Fruit fly (Drosophila melanogaster) whole organism, embryonic: ENCODE data around the gene CG43273.

Source experiments
- Antp ChIP-seq: fragments of 200-800 bp; sonication (Bioruptor generic); optimal IDR thresholded peaks from 3 replicates; lab custom pipeline; 2016; ENCODE audit warnings: missing biosample characterization, missing genetic modification characterization
- Awh ChIP-seq: fragments of 200-800 bp; sonication (Bioruptor generic); IDR thresholded peaks from 2 replicates; pipeline ENCODE4, ENCODE4 v1.3.6; 2022; ENCODE audit warnings: missing biosample characterization, missing genetic modification characterization
- CG11723 ChIP-seq: fragments of 200-800 bp; sonication (Bioruptor generic); optimal IDR thresholded peaks from 2 replicates; lab custom pipeline; 2017; ENCODE audit warnings: missing biosample characterization, mild to moderate bottlenecking, missing genetic modification characterization
- CG12769 ChIP-seq: fragments of 200-800 bp; sonication (Bioruptor generic); optimal IDR thresholded peaks from 2 replicates; lab custom pipeline; 2019; ENCODE audit warnings: missing biosample characterization, mild to moderate bottlenecking, missing genetic modification characterization, moderate library complexity
- CG14667 ChIP-seq: fragments of 200-800 bp; sonication (Bioruptor generic); IDR thresholded peaks from 2 replicates; pipeline ENCODE4 v1.3.6; 2022; ENCODE audit warnings: missing biosample characterization, missing genetic modification characterization
- CG16815 ChIP-seq: fragments of 200-800 bp; sonication (Bioruptor generic); optimal IDR thresholded peaks from 3 replicates; lab custom pipeline; 2017; ENCODE audit warnings: missing biosample characterization, mild to moderate bottlenecking, missing genetic modification characterization
- CG30431 ChIP-seq: fragments of 200-800 bp; sonication (Bioruptor generic); optimal IDR thresholded peaks from 2 replicates; lab custom pipeline; 2017; ENCODE audit warnings: missing biosample characterization, missing genetic modification characterization
- CG3407 ChIP-seq: fragments of 200-800 bp; sonication (Bioruptor generic); optimal IDR thresholded peaks from 2 replicates; lab custom pipeline; 2018; ENCODE audit warnings: missing biosample characterization, mild to moderate bottlenecking, missing genetic modification characterization
- CG34422 ChIP-seq: fragments of 200-800 bp; sonication (Bioruptor generic); IDR thresholded peaks from 3 replicates; pipeline ENCODE4 v1.3.6; 2022; ENCODE audit warnings: missing biosample characterization, missing genetic modification characterization
- CG5245 ChIP-seq: fragments of 200-800 bp; sonication (Bioruptor generic); optimal IDR thresholded peaks from 3 replicates; lab custom pipeline; 2016; ENCODE audit warnings: missing biosample characterization, missing genetic modification characterization
- CG6175 ChIP-seq: fragments of 200-800 bp; sonication (Bioruptor generic); IDR thresholded peaks from 3 replicates; pipeline ENCODE4 v1.3.6; 2022; ENCODE audit warnings: missing biosample characterization, missing genetic modification characterization
- CG7745 ChIP-seq: fragments of 200-800 bp; sonication (Bioruptor generic); optimal IDR thresholded peaks from 2 replicates; lab custom pipeline; 2018; ENCODE audit warnings: missing biosample characterization, mild to moderate bottlenecking, missing genetic modification characterization, moderate library complexity
- CG8359 ChIP-seq: fragments of 200-800 bp; sonication (Bioruptor generic); optimal IDR thresholded peaks from 2 replicates; lab custom pipeline; 2017; ENCODE audit warnings: missing biosample characterization, mild to moderate bottlenecking, missing genetic modification characterization, borderline replicate concordance
- CHES-1-like ChIP-seq: fragments of 200-800 bp; sonication (Bioruptor generic); optimal IDR thresholded peaks from 2 replicates; lab custom pipeline; 2016; ENCODE audit warnings: missing biosample characterization, missing genetic modification characterization
- E2f2 ChIP-seq: fragments of 200-800 bp; sonication (Bioruptor generic); IDR thresholded peaks from 2 replicates; pipeline ENCODE4 v1.3.6; 2022; ENCODE audit warnings: missing biosample characterization, missing genetic modification characterization
- Hsf ChIP-seq: fragments of 200-800 bp; sonication (Bioruptor generic); optimal IDR thresholded peaks from 3 replicates; lab custom pipeline; 2016; ENCODE audit warnings: missing biosample characterization, missing genetic modification characterization
- Mes4 ChIP-seq: fragments of 200-800 bp; sonication (Bioruptor generic); optimal IDR thresholded peaks from 2 replicates; lab custom pipeline; 2016; ENCODE audit warnings: missing biosample characterization, missing genetic modification characterization
- Mrtf ChIP-seq: fragments of 200-800 bp; sonication (Bioruptor generic); IDR thresholded peaks from 3 replicates; pipeline ENCODE4 v1.3.6; 2022; ENCODE audit warnings: missing biosample characterization, missing genetic modification characterization
- Oaz ChIP-seq: fragments of 200-800 bp; sonication (Bioruptor generic); IDR thresholded peaks from 2 replicates; pipeline ENCODE4 v1.3.6; 2022; ENCODE audit warnings: missing biosample characterization, missing genetic modification characterization
- PHDP ChIP-seq: fragments of 200-800 bp; sonication (Bioruptor generic); optimal IDR thresholded peaks from 3 replicates; lab custom pipeline; 2018; ENCODE audit warnings: missing biosample characterization, mild to moderate bottlenecking, missing genetic modification characterization, moderate library complexity
- Scr ChIP-seq: fragments of 200-800 bp; sonication (Bioruptor generic); IDR thresholded peaks from 2 replicates; pipeline ENCODE4 v1.3.6; 2022; ENCODE audit warnings: missing biosample characterization, missing genetic modification characterization; ENCODE audit not compliant: partially characterized antibody
- Sox102F ChIP-seq: fragments of 200-800 bp; sonication (Bioruptor generic); optimal IDR thresholded peaks from 2 replicates; lab custom pipeline; 2018; ENCODE audit warnings: missing biosample characterization, mild to moderate bottlenecking, missing genetic modification characterization, moderate library complexity
- Sry-β ChIP-seq: fragments of 200-800 bp; sonication (Bioruptor generic); optimal IDR thresholded peaks from 2 replicates; lab custom pipeline; 2018; ENCODE audit warnings: missing biosample characterization, mild to moderate bottlenecking, missing genetic modification characterization, moderate library complexity
- Sry-δ ChIP-seq: fragments of 200-800 bp; sonication (Bioruptor generic); optimal IDR thresholded peaks from 2 replicates; lab custom pipeline; 2016; ENCODE audit warnings: missing biosample characterization, missing genetic modification characterization
- Vsx1 ChIP-seq: fragments of 200-800 bp; sonication (Bioruptor generic); optimal IDR thresholded peaks from 2 replicates; lab custom pipeline; 2017; ENCODE audit warnings: missing biosample characterization, mild to moderate bottlenecking, missing genetic modification characterization, missing genetic modification reagents
- Xrp1 ChIP-seq: fragments of 200-800 bp; sonication (Bioruptor generic); IDR thresholded peaks from 2 replicates; pipeline ENCODE4 v1.3.6; 2022; ENCODE audit warnings: missing biosample characterization, missing genetic modification characterization
- az2 ChIP-seq: fragments of 200-800 bp; sonication (Bioruptor generic); optimal IDR thresholded peaks from 3 replicates; lab custom pipeline; 2016; ENCODE audit warnings: missing biosample characterization, missing genetic modification characterization
- bab2 ChIP-seq: fragments of 200-800 bp; sonication (Bioruptor generic); optimal IDR thresholded peaks from 2 replicates; lab custom pipeline; 2016; ENCODE audit warnings: missing biosample characterization, missing genetic modification characterization
- cg ChIP-seq: fragments of 200-800 bp; sonication (Bioruptor generic); optimal IDR thresholded peaks from 3 replicates; lab custom pipeline; 2019; ENCODE audit warnings: missing biosample characterization, mild to moderate bottlenecking, missing genetic modification characterization, moderate library complexity
- chinmo ChIP-seq: fragments of 200-800 bp; sonication (Bioruptor generic); IDR thresholded peaks from 4 replicates; pipeline ENCODE4 v1.3.6; 2022; ENCODE audit warnings: missing biosample characterization, missing genetic modification characterization; ENCODE audit not compliant: partially characterized antibody
- fd64A ChIP-seq: fragments of 200-800 bp; sonication (Bioruptor generic); optimal IDR thresholded peaks from 3 replicates; lab custom pipeline; 2018; ENCODE audit warnings: missing biosample characterization, mild to moderate bottlenecking, missing genetic modification characterization
- ftz-f1 ChIP-seq: fragments of 200-800 bp; sonication (Bioruptor generic); optimal IDR thresholded peaks from 2 replicates; lab custom pipeline; 2016; ENCODE audit warnings: missing biosample characterization, missing genetic modification characterization
- gem ChIP-seq: fragments of 200-800 bp; sonication (Bioruptor generic); optimal IDR thresholded peaks from 2 replicates; lab custom pipeline; 2019; ENCODE audit warnings: missing biosample characterization, mild to moderate bottlenecking, missing genetic modification characterization, moderate library complexity
- ham ChIP-seq: fragments of 200-800 bp; sonication (Bioruptor generic); IDR thresholded peaks from 2 replicates; pipeline ENCODE4 v1.3.6; 2022; ENCODE audit warnings: missing biosample characterization, missing genetic modification characterization
- hb ChIP-seq: fragments of 200-800 bp; sonication (Bioruptor generic); IDR thresholded peaks from 3 replicates; pipeline ENCODE4 v1.3.6; 2022; ENCODE audit warnings: missing biosample characterization, missing genetic modification characterization; ENCODE audit not compliant: partially characterized antibody
- kay ChIP-seq: fragments of 200-800 bp; sonication (Bioruptor generic); optimal IDR thresholded peaks from 2 replicates; lab custom pipeline; 2016; ENCODE audit warnings: missing biosample characterization, missing genetic modification characterization
- klu ChIP-seq: fragments of 200-800 bp; sonication (Bioruptor generic); IDR thresholded peaks from 2 replicates; pipeline ENCODE4 v1.3.6; 2022; ENCODE audit warnings: missing biosample characterization, missing genetic modification characterization
- lilli ChIP-seq: fragments of 200-800 bp; sonication (Bioruptor generic); optimal IDR thresholded peaks from 3 replicates; lab custom pipeline; 2016; ENCODE audit warnings: missing biosample characterization, missing genetic modification characterization
- mirr ChIP-seq: fragments of 200-800 bp; sonication (Bioruptor generic); optimal IDR thresholded peaks from 3 replicates; lab custom pipeline; 2018; ENCODE audit warnings: missing biosample characterization, mild to moderate bottlenecking, missing genetic modification characterization
- odd ChIP-seq: fragments of 200-800 bp; sonication (Bioruptor generic); optimal IDR thresholded peaks from 2 replicates; lab custom pipeline; 2017; ENCODE audit warnings: missing biosample characterization, mild to moderate bottlenecking, missing genetic modification characterization
- peb ChIP-seq: fragments of 200-800 bp; sonication (Bioruptor generic); IDR thresholded peaks from 2 replicates; pipeline ENCODE4 v1.3.6; 2022; ENCODE audit warnings: missing biosample characterization, missing genetic modification characterization
- pho ChIP-seq: fragments of 200-800 bp; sonication (Bioruptor generic); optimal IDR thresholded peaks from 2 replicates; lab custom pipeline; 2016; ENCODE audit warnings: missing biosample characterization, missing genetic modification characterization
- salm ChIP-seq: fragments of 200-800 bp; sonication (Bioruptor generic); optimal IDR thresholded peaks from 2 replicates; lab custom pipeline; 2018; ENCODE audit warnings: missing biosample characterization, mild to moderate bottlenecking, missing genetic modification characterization
- scrt ChIP-seq: fragments of 200-800 bp; sonication (Bioruptor generic); optimal IDR thresholded peaks from 2 replicates; lab custom pipeline; 2018; ENCODE audit warnings: missing biosample characterization, mild to moderate bottlenecking, missing genetic modification characterization, moderate library complexity
- sens ChIP-seq: fragments of 200-800 bp; sonication (Bioruptor generic); peaks from one replicate; lab custom pipeline; 2016; ENCODE audit warnings: missing biosample characterization, missing genetic modification characterization
- shn ChIP-seq: fragments of 200-800 bp; sonication (Bioruptor generic); optimal IDR thresholded peaks from 3 replicates; lab custom pipeline; 2016; ENCODE audit warnings: missing biosample characterization, missing genetic modification characterization
- slou ChIP-seq: fragments of 200-800 bp; sonication (Bioruptor generic); optimal IDR thresholded peaks from 3 replicates; lab custom pipeline; 2016; ENCODE audit warnings: missing biosample characterization, missing genetic modification characterization
- ssp ChIP-seq: fragments of 200-800 bp; sonication (Bioruptor generic); IDR thresholded peaks from 2 replicates; pipeline ENCODE4 v1.3.6; 2022; ENCODE audit warnings: missing biosample characterization, missing genetic modification characterization
- stc ChIP-seq: fragments of 200-800 bp; sonication (Bioruptor generic); IDR thresholded peaks from 2 replicates; pipeline ENCODE4 v1.3.6; 2022; ENCODE audit warnings: missing biosample characterization, missing genetic modification characterization
- tgo ChIP-seq: fragments of 200-800 bp; sonication (Bioruptor generic); IDR thresholded peaks from 3 replicates; pipeline ENCODE4 v1.3.6; 2022; ENCODE audit warnings: missing biosample characterization, missing genetic modification characterization
- unc-4 ChIP-seq: fragments of 200-800 bp; sonication (Bioruptor generic); IDR thresholded peaks from 2 replicates; pipeline ENCODE4 v1.3.6; 2022; ENCODE audit warnings: missing biosample characterization, missing genetic modification characterization; ENCODE audit not compliant: partially characterized antibody

CG43273 gene

DNA sequence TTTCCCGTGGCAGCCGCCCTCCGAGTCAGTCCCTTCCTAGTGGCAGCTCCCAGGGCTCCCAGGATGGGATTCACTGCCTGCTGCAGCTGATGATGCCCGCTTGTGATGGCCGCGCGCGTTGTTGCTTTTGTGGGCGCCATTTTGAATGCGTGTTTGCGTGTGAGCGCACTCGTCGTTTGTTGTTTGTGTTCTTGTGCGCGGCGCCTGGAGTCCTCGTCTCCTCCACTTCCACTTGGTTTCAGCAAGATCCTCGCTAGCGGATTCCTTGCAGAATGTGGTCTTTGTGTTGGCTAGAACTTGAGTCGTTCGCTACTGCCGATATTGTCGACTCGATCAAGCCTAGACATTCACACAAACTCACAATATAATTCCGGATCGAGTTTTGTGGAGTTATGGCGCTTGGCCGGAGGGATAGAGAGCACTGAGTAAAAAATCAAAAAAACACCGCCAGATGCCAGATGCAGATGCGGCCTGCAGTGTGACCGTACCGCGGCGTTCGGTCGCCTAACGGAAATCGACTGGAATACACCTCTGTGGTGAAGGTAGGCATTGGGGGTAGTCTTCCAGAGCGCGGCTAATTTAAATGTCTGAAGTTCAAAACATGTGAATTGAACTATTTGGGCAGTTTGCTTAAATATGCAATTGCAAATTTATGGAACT is 40.4 kb downstream of the CG43273 start, which contains the start of gene CycB3 (continued):
- no peak for TF ChIP-seq shn
- no peak for TF ChIP-seq Xrp1 (GFP tag; lab: Robert Waterston, UW)
- TF ChIP-seq odd (GFP tag; lab: Kevin White, UChicago): no peak
- TF ChIP-seq CG12769 (tag; lab: Kevin White, UChicago): no peak
- TF ChIP-seq ftz-f1 (GFP tag; lab: Kevin White, UChicago): no peak
- peak; percentile 74 for TF ChIP-seq ssp (GFP tag; lab: Robert Waterston, UW)
- TF ChIP-seq CG30431 (GFP tag; lab: Kevin White, UChicago): no peak
- TF ChIP-seq az2 (GFP tag; lab: Kevin White, UChicago): no peak
- TF ChIP-seq gem (tag; lab: Kevin White, UChicago): no peak
- no peak for TF ChIP-seq CG16815
- no peak for TF ChIP-seq bab2 (GFP tag; lab: Kevin White, UChicago)
- TF ChIP-seq CHES-1-like: peak; percentile 39
- TF ChIP-seq CG6175 (GFP tag; lab: Robert Waterston, UW): no peak
- TF ChIP-seq CG11723 (GFP tag; lab: Kevin White, UChicago): peak; percentile 3
- no peak for TF ChIP-seq salm (tag; lab: Kevin White, UChicago)
- no peak for TF ChIP-seq Antp (GFP tag; lab: Kevin White, UChicago)
- TF ChIP-seq CG8359: no peak
- TF ChIP-seq Sry-δ (GFP tag; lab: Kevin White, UChicago): peak; percentile 58
- no peak for TF ChIP-seq kay (GFP tag; lab: Kevin White, UChicago)
- TF ChIP-seq CG5245: no peak
- TF ChIP-seq Sry-β: no peak
- 0 out of 2 replicates have a peak, but pooled peaks have one; percentile 27 for TF ChIP-seq unc-4 (GFP tag; lab: Robert Waterston, UW)
- no peak for TF ChIP-seq peb (GFP tag; lab: Robert Waterston, UW)
- peak; percentile 22 for TF ChIP-seq mirr
- TF ChIP-seq fd64A (GFP tag; lab: Kevin White, UChicago): no peak
- peak; percentile 75 for TF ChIP-seq sens
- TF ChIP-seq Hsf (GFP tag; lab: Kevin White, UChicago): peak; percentile 11
- peak; percentile 62; the same call in 2 of the 4 replicates for TF ChIP-seq chinmo (GFP tag; lab: Robert Waterston, UW)
- TF ChIP-seq stc: no peak; the same call in 1 of the 2 replicates
- TF ChIP-seq cg (GFP tag; lab: Kevin White, UChicago): peak; percentile 1
- TF ChIP-seq lilli: no peak
- TF ChIP-seq pho (GFP tag; lab: Kevin White, UChicago): no peak
- TF ChIP-seq Oaz (GFP tag; lab: Robert Waterston, UW): no peak
- no peak for TF ChIP-seq tgo (GFP tag; lab: Robert Waterston, UW)
- no peak for TF ChIP-seq CG14667 (GFP tag; lab: Robert Waterston, UW)
- no peak for TF ChIP-seq Vsx1 (GFP tag; lab: Kevin White, UChicago)
- peak; percentile 100 for TF ChIP-seq E2f2
- TF ChIP-seq Sox102F (GFP tag; lab: Kevin White, UChicago): no peak
- TF ChIP-seq Mes4 (GFP tag; lab: Kevin White, UChicago): no peak
- TF ChIP-seq scrt (GFP tag; lab: Kevin White, UChicago): no peak
- no peak for TF ChIP-seq Awh
- TF ChIP-seq CG34422 (GFP tag; lab: Robert Waterston, UW): 0 out of 3 replicates have a peak, but pooled peaks have one; percentile 22
- TF ChIP-seq ham: no peak
- TF ChIP-seq klu (GFP tag; lab: Robert Waterston, UW): no peak
- no peak for TF ChIP-seq PHDP (tag; lab: Kevin White, UChicago)
- no peak for TF ChIP-seq slou (GFP tag; lab: Kevin White, UChicago)
- no peak for TF ChIP-seq CG3407 (GFP tag; lab: Kevin White, UChicago)
- TF ChIP-seq CG7745 (tag; lab: Kevin White, UChicago): no peak
- no peak for TF ChIP-seq Mrtf (GFP tag; lab: Robert Waterston, UW)
- no peak for TF ChIP-seq hb (GFP tag; lab: Robert Waterston, UW)
- TF ChIP-seq Scr (GFP tag; lab: Robert Waterston, UW): peak; percentile 44; the same call in 1 of the 2 replicates
